Fruit fly (Drosophila melanogaster) whole organism, embryonic: ENCODE results near the gene Ccz1.

Experiments used
- ATbp ChIP-seq: fragments of 200-800 bp; sonication (Bioruptor generic); optimal IDR thresholded peaks from 2 replicates; lab custom pipeline; 2017; ENCODE audit warnings: missing biosample characterization, mild to moderate bottlenecking, missing genetic modification characterization, missing genetic modification reagents
- Atf-2 ChIP-seq: fragments of 200-800 bp; sonication (Bioruptor generic); optimal IDR thresholded peaks from 2 replicates; lab custom pipeline; 2016; ENCODE audit warnings: missing biosample characterization, missing genetic modification characterization
- Awh ChIP-seq: fragments of 200-800 bp; sonication (Bioruptor generic); IDR thresholded peaks from 2 replicates; pipeline ENCODE4, ENCODE4 v1.3.6; 2022; ENCODE audit warnings: missing biosample characterization, missing genetic modification characterization
- CG10366 ChIP-seq: fragments of 200-800 bp; sonication (Bioruptor generic); IDR thresholded peaks from 2 replicates; pipeline ENCODE4 v1.3.6; 2022; ENCODE audit warnings: missing biosample characterization, missing genetic modification characterization
- CG11696 ChIP-seq: fragments of 200-800 bp; sonication (Bioruptor generic); IDR thresholded peaks from 2 replicates; pipeline ENCODE4 v1.3.6; 2022; ENCODE audit warnings: missing biosample characterization, missing genetic modification characterization
- CG13775 ChIP-seq: fragments of 200-800 bp; sonication (Bioruptor generic); optimal IDR thresholded peaks from 3 replicates; lab custom pipeline; 2017; ENCODE audit warnings: missing biosample characterization, mild to moderate bottlenecking, missing genetic modification characterization
- CG14050 ChIP-seq: fragments of 200-800 bp; sonication (Bioruptor generic); IDR thresholded peaks from 3 replicates; pipeline ENCODE4 v1.3.6; 2022; ENCODE audit warnings: missing biosample characterization, missing genetic modification characterization
- CG1529 ChIP-seq: fragments of 200-800 bp; sonication (Bioruptor generic); optimal IDR thresholded peaks from 3 replicates; lab custom pipeline; 2018; ENCODE audit warnings: missing biosample characterization, missing genetic modification characterization
- CG16779 ChIP-seq: fragments of 200-800 bp; sonication (Bioruptor generic); IDR thresholded peaks from 2 replicates; pipeline ENCODE4 v1.3.6; 2022; ENCODE audit warnings: missing biosample characterization, missing genetic modification characterization
- CG16815 ChIP-seq: fragments of 200-800 bp; sonication (Bioruptor generic); optimal IDR thresholded peaks from 3 replicates; lab custom pipeline; 2017; ENCODE audit warnings: missing biosample characterization, mild to moderate bottlenecking, missing genetic modification characterization
- CG16863 ChIP-seq: fragments of 200-800 bp; sonication (Bioruptor generic); optimal IDR thresholded peaks from 3 replicates; lab custom pipeline; 2016; ENCODE audit warnings: missing biosample characterization, missing genetic modification characterization
- CG17912 ChIP-seq: fragments of 200-800 bp; sonication (Bioruptor generic); optimal IDR thresholded peaks from 2 replicates; lab custom pipeline; 2018; ENCODE audit warnings: missing biosample characterization, mild to moderate bottlenecking, missing genetic modification characterization
- CG18619 ChIP-seq: fragments of 200-800 bp; sonication (Bioruptor generic); optimal IDR thresholded peaks from 3 replicates; lab custom pipeline; 2017; ENCODE audit warnings: missing biosample characterization, mild to moderate bottlenecking, missing genetic modification characterization
- CG2202 ChIP-seq: fragments of 200-800 bp; sonication (Bioruptor generic); optimal IDR thresholded peaks from 2 replicates; lab custom pipeline; 2018; ENCODE audit warnings: missing biosample characterization, mild to moderate bottlenecking, missing genetic modification characterization
- CG2875 ChIP-seq: fragments of 200-800 bp; sonication (Bioruptor generic); optimal IDR thresholded peaks from 2 replicates; lab custom pipeline; 2017; ENCODE audit warnings: missing biosample characterization, mild to moderate bottlenecking, missing genetic modification characterization, missing genetic modification reagents
- CG31365 ChIP-seq: fragments of 200-800 bp; sonication (Bioruptor generic); optimal IDR thresholded peaks from 2 replicates; lab custom pipeline; 2018; ENCODE audit warnings: missing biosample characterization, mild to moderate bottlenecking, missing genetic modification characterization
- CG32772 ChIP-seq: fragments of 200-800 bp; sonication (Bioruptor generic); IDR thresholded peaks from 2 replicates; pipeline ENCODE4 v1.3.6; 2022; ENCODE audit warnings: missing biosample characterization, missing genetic modification characterization
- CG3407 ChIP-seq: fragments of 200-800 bp; sonication (Bioruptor generic); optimal IDR thresholded peaks from 2 replicates; lab custom pipeline; 2018; ENCODE audit warnings: missing biosample characterization, mild to moderate bottlenecking, missing genetic modification characterization
- CG4404 ChIP-seq: fragments of 200-800 bp; sonication (Bioruptor generic); IDR thresholded peaks from 2 replicates; pipeline ENCODE4 v1.3.6; 2022; ENCODE audit warnings: missing biosample characterization, missing genetic modification characterization
- CG4707 ChIP-seq: fragments of 200-800 bp; sonication (Bioruptor generic); optimal IDR thresholded peaks from 2 replicates; lab custom pipeline; 2018; ENCODE audit warnings: missing biosample characterization, mild to moderate bottlenecking, missing genetic modification characterization, moderate library complexity
- CG7357 ChIP-seq: fragments of 200-800 bp; sonication (Bioruptor generic); IDR thresholded peaks from 3 replicates; pipeline ENCODE4 v1.3.6; 2022; ENCODE audit warnings: missing biosample characterization, missing genetic modification characterization
- CG9437 ChIP-seq: fragments of 200-800 bp; sonication (Bioruptor generic); optimal IDR thresholded peaks from 2 replicates; lab custom pipeline; 2018; ENCODE audit warnings: missing biosample characterization, mild to moderate bottlenecking, missing genetic modification characterization
- D ChIP-seq, 2 experiments: fragments of 200-800 bp in 1 of 2; fragments of >200 bp in 1 of 2; sonication (Bioruptor generic) in 1 of 2; optimal IDR thresholded peaks; 2 replicates in 1 of 2; 3 replicates in 1 of 2; lab custom pipeline; 2017; ENCODE audit warnings: mild to moderate bottlenecking in 1 of 2, missing biosample characterization in 1 of 2, missing genetic modification characterization in 1 of 2, missing genetic modification reagents in 1 of 2
- Fer1 ChIP-seq: fragments of 200-800 bp; sonication (Bioruptor generic); optimal IDR thresholded peaks from 2 replicates; lab custom pipeline; 2017; ENCODE audit warnings: missing biosample characterization, mild to moderate bottlenecking, missing genetic modification characterization
- Hr51 ChIP-seq, 2 experiments: fragments of 200-800 bp; sonication (Bioruptor generic); optimal IDR thresholded peaks; 2 replicates in 1 of 2; 3 replicates in 1 of 2; lab custom pipeline; 2016 to 2018; ENCODE audit warnings: missing biosample characterization in 2 of 2, missing genetic modification characterization in 2 of 2, mild to moderate bottlenecking in 1 of 2, moderate library complexity in 1 of 2
- Neu2 ChIP-seq: fragments of 200-800 bp; sonication (Bioruptor generic); optimal IDR thresholded peaks from 3 replicates; lab custom pipeline; 2016; ENCODE audit warnings: missing biosample characterization, missing genetic modification characterization, borderline replicate concordance
- Nf-YB ChIP-seq: fragments of 200-800 bp; sonication (Bioruptor generic); optimal IDR thresholded peaks from 3 replicates; lab custom pipeline; 2019; ENCODE audit warnings: missing biosample characterization, mild to moderate bottlenecking, missing genetic modification characterization, moderate library complexity
- Nf-YC ChIP-seq: fragments of 200-800 bp; optimal IDR thresholded peaks from 3 replicates; lab custom pipeline; 2019; ENCODE audit warnings: missing biosample characterization, mild to moderate bottlenecking, missing genetic modification characterization, moderate library complexity
- Pdp1 ChIP-seq, 2 experiments: fragments of 200-800 bp; sonication (Bioruptor generic); optimal IDR thresholded peaks; 3 replicates each; lab custom pipeline; 2016; ENCODE audit warnings: missing biosample characterization in 2 of 2, missing genetic modification characterization in 2 of 2, mild to moderate bottlenecking in 1 of 2, moderate library complexity in 1 of 2
- Spps ChIP-seq: fragments of 200-800 bp; sonication (Bioruptor generic); optimal IDR thresholded peaks from 2 replicates; lab custom pipeline; 2018; ENCODE audit warnings: missing biosample characterization, mild to moderate bottlenecking, missing genetic modification characterization
- Sry-β ChIP-seq: fragments of 200-800 bp; sonication (Bioruptor generic); optimal IDR thresholded peaks from 2 replicates; lab custom pipeline; 2018; ENCODE audit warnings: missing biosample characterization, mild to moderate bottlenecking, missing genetic modification characterization, moderate library complexity
- Stat92E ChIP-seq, 3 experiments: fragments of >200 bp in 2 of 3; fragments of 200-800 bp in 1 of 3; sonication (Bioruptor generic) in 1 of 3; optimal IDR thresholded peaks; 2 replicates each; lab custom pipeline; 2017 to 2019; ENCODE audit warnings: missing biosample characterization in 3 of 3, missing genetic modification characterization in 3 of 3, mild to moderate bottlenecking in 1 of 3, moderate library complexity in 1 of 3
- Xrp1 ChIP-seq: fragments of 200-800 bp; sonication (Bioruptor generic); IDR thresholded peaks from 2 replicates; pipeline ENCODE4 v1.3.6; 2022; ENCODE audit warnings: missing biosample characterization, missing genetic modification characterization
- bcd ChIP-seq: fragments of 200-800 bp; sonication (Bioruptor generic); optimal IDR thresholded peaks from 2 replicates; lab custom pipeline; 2017; ENCODE audit warnings: missing biosample characterization, mild to moderate bottlenecking, missing genetic modification characterization
- bsh ChIP-seq, 2 experiments: fragments of 200-800 bp; sonication (Bioruptor generic); optimal IDR thresholded peaks; 2 replicates each; lab custom pipeline; 2017 to 2018; ENCODE audit warnings: mild to moderate bottlenecking in 2 of 2, missing biosample characterization in 2 of 2, missing genetic modification characterization in 2 of 2, moderate library complexity in 1 of 2
- chn ChIP-seq: fragments of 200-800 bp; sonication (Bioruptor generic); optimal IDR thresholded peaks from 2 replicates; lab custom pipeline; 2016; ENCODE audit warnings: missing biosample characterization, missing genetic modification characterization
- crol ChIP-seq: fragments of 200-800 bp; sonication (Bioruptor generic); IDR thresholded peaks from 2 replicates; pipeline ENCODE4 v1.3.6; 2022; ENCODE audit warnings: missing biosample characterization, missing genetic modification characterization
- insv ChIP-seq, 2 experiments: fragments of 200-800 bp; sonication (Bioruptor generic); optimal IDR thresholded peaks; 3 replicates each; lab custom pipeline; 2016 to 2018; ENCODE audit warnings: missing biosample characterization in 2 of 2, missing genetic modification characterization in 2 of 2
- lmd ChIP-seq: fragments of 200-800 bp; sonication (Bioruptor generic); IDR thresholded peaks from 2 replicates; pipeline ENCODE4 v1.3.6; 2022; ENCODE audit warnings: missing biosample characterization, missing genetic modification characterization
- mirr ChIP-seq: fragments of 200-800 bp; sonication (Bioruptor generic); optimal IDR thresholded peaks from 3 replicates; lab custom pipeline; 2018; ENCODE audit warnings: missing biosample characterization, mild to moderate bottlenecking, missing genetic modification characterization
- otp ChIP-seq: fragments of 200-800 bp; sonication (Bioruptor generic); IDR thresholded peaks from 3 replicates; pipeline ENCODE4, ENCODE4 v1.3.6; 2022; ENCODE audit warnings: missing biosample characterization, missing genetic modification characterization
- ranshi ChIP-seq: fragments of 200-800 bp; sonication (Bioruptor generic); IDR thresholded peaks from 2 replicates; pipeline ENCODE4 v1.3.6; 2022; ENCODE audit warnings: missing biosample characterization, missing genetic modification characterization
- ro ChIP-seq: fragments of 200-800 bp; sonication (Bioruptor generic); IDR thresholded peaks from 2 replicates; pipeline ENCODE4 v1.3.6; 2022; ENCODE audit warnings: missing biosample characterization, missing genetic modification characterization
- sens ChIP-seq: fragments of 200-800 bp; sonication (Bioruptor generic); peaks from one replicate; lab custom pipeline; 2016; ENCODE audit warnings: missing biosample characterization, missing genetic modification characterization
- ssp ChIP-seq: fragments of 200-800 bp; sonication (Bioruptor generic); IDR thresholded peaks from 2 replicates; pipeline ENCODE4 v1.3.6; 2022; ENCODE audit warnings: missing biosample characterization, missing genetic modification characterization
- twi ChIP-seq: fragments of 200-800 bp; optimal IDR thresholded peaks from 2 replicates; lab custom pipeline; 2019; ENCODE audit warnings: missing biosample characterization, mild to moderate bottlenecking, missing genetic modification characterization, moderate library complexity
- unpg ChIP-seq: fragments of 200-800 bp; sonication (Bioruptor generic); optimal IDR thresholded peaks from 3 replicates; lab custom pipeline; 2018; ENCODE audit warnings: missing biosample characterization, mild to moderate bottlenecking, missing genetic modification characterization, moderate library complexity

Gene Ccz1

DNA sequence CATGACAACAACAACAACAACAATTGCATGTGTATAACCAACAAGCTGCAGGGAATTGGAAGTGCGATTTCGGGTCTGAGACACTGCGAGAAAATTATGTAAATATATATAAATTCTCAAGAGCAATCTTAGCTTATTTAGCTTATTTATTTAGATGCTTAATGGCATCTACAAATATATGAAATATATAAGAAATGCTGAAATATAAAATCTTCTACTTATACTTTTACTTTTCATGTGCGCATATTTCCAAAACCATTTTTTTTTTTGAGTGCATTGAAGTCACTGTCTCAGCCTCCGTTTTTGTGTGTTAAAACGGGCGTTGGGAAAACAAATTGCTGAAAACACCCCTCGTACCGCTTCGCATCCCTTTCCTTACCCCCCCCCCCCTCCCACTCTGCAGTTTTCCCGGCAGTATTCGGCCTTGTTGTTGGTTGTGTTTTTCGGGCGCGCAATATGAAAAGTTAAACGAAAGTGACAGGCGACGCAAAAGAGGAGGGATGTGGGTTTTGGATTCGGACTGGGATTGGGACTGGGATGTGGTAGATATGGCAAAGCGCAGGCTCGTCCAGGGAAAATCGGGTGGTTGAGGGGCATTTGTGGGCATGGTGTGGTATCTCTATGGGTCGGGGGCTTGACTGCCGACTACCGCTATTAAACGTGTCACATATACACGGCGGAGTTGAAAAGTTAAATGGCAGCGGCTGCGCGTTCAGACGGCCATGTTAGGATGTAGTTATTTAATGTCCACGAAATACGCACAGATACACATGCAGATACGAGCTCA, 43.6 kb downstream of the Ccz1 start (continued):
- TF ChIP-seq Atf-2 (no peak), Neu2 (GFP tag; lab: Kevin White, UChicago) (no peak), ATbp (peak; percentile 45), ro (GFP tag; lab: Robert Waterston, UW) (no peak), CG10366 (GFP tag; lab: Robert Waterston, UW) (peak; percentile 20; the same call in 1 of the 2 replicates), Xrp1 (peak; percentile 89), CG2202 (peak; percentile 69), CG2875 (GFP tag; lab: Kevin White, UChicago) (peak; percentile 22), ranshi (peak; percentile 51; the same call in 1 of the 2 replicates), CG9437 (GFP tag; lab: Kevin White, UChicago) (peak; percentile 15), CG3407 (GFP tag; lab: Kevin White, UChicago) (peak; percentile 43), CG7357 (GFP tag; lab: Robert Waterston, UW) (peak; percentile 35; the same call in 1 of the 3 replicates), CG1529 (GFP tag; lab: Kevin White, UChicago) (peak; percentile 50), CG16815 (GFP tag; lab: Kevin White, UChicago) (peak; percentile 55), insv (GFP tag; optimal IDR thresholded peaks at IDR 0.05; lab: Kevin White, UChicago) (no peak), CG4404 (GFP tag; lab: Robert Waterston, UW) (peak; percentile 66), CG14050 (GFP tag; lab: Robert Waterston, UW) (no peak), Fer1 (GFP tag; lab: Kevin White, UChicago) (peak; percentile 38), CG13775 (GFP tag; lab: Kevin White, UChicago) (peak; percentile 60), Nf-YC (tag; lab: Kevin White, UChicago) (peak; percentile 89), CG16863 (GFP tag; lab: Kevin White, UChicago) (no peak), CG4707 (GFP tag; lab: Kevin White, UChicago) (peak; percentile 32), CG32772 (GFP tag; lab: Robert Waterston, UW) (peak; percentile 46; the same call in 1 of the 2 replicates), Pdp1 (GFP tag; optimal IDR thresholded peaks at IDR 0.05; lab: Kevin White, UChicago) (peak; percentile 22 to 25), unpg (GFP tag; lab: Kevin White, UChicago) (peak; percentile 63), otp (GFP tag; lab: Robert Waterston, UW) (0 out of 3 replicates have a peak, but pooled peaks have one; percentile 25), CG18619 (GFP tag; lab: Kevin White, UChicago) (peak; percentile 21), mirr (GFP tag; lab: Kevin White, UChicago) (no peak), sens (GFP tag; lab: Kevin White, UChicago) (peak; percentile 93), D (optimal IDR thresholded peaks at IDR 0.05; lab: Kevin White, UChicago) (no peak), D (GFP tag; optimal IDR thresholded peaks at IDR 0.05; lab: Kevin White, UChicago) (peak; percentile 75), CG17912 (GFP tag; lab: Kevin White, UChicago) (no peak), chn (GFP tag; lab: Kevin White, UChicago) (peak; percentile 11), Nf-YB (GFP tag; lab: Kevin White, UChicago) (peak; percentile 82), twi (tag; lab: Kevin White, UChicago) (peak; percentile 18), CG11696 (GFP tag; lab: Robert Waterston, UW) (0 out of 2 replicates have a peak, but pooled peaks have one; percentile 22), CG16779 (GFP tag; lab: Robert Waterston, UW) (no peak), Awh (peak; percentile 81), lmd (GFP tag; lab: Robert Waterston, UW) (peak; percentile 47; the same call in 1 of the 2 replicates), bsh (GFP tag; optimal IDR thresholded peaks at IDR 0.05; lab: Kevin White, UChicago) (peak in 1 of 2 experiments; percentile 82), bcd (GFP tag; lab: Kevin White, UChicago) (peak; percentile 46), crol (GFP tag; lab: Robert Waterston, UW) (peak; percentile 95), Sry-β (GFP tag; lab: Kevin White, UChicago) (no peak), Hr51 (GFP tag; optimal IDR thresholded peaks at IDR 0.05; lab: Kevin White, UChicago) (peak in 1 of 2 experiments; percentile 56), ssp (0 out of 2 replicates have a peak, but pooled peaks have one; percentile 8), Stat92E (GFP tag; optimal IDR thresholded peaks at IDR 0.05; lab: Kevin White, UChicago) (peak in 1 of 3 experiments; percentile 11), Spps (tag; lab: Kevin White, UChicago) (peak; percentile 60), CG31365 (no peak)
